Fruit fly (Drosophila melanogaster) whole organism, embryonic: ENCODE results near the gene Gale.

ENCODE experiments used
- BEAF-32 ChIP-seq: fragments of 200-800 bp; sonication (Bioruptor generic); optimal IDR thresholded peaks from 3 replicates; lab custom pipeline; 2017; ENCODE audit warnings: missing biosample characterization, missing genetic modification characterization, mild to moderate bottlenecking, moderate library complexity, missing genetic modification reagents
- C15 ChIP-seq: fragments of 200-800 bp; sonication (Bioruptor generic); IDR thresholded peaks from 3 replicates; pipeline ENCODE4 v1.3.6; 2022; ENCODE audit warnings: missing biosample characterization, missing genetic modification characterization
- CG10209 ChIP-seq: fragments of 200-800 bp; sonication (Bioruptor generic); optimal IDR thresholded peaks from 3 replicates; lab custom pipeline; 2017; ENCODE audit warnings: missing biosample characterization, mild to moderate bottlenecking, missing genetic modification characterization, missing genetic modification reagents
- CG1603 ChIP-seq: fragments of 200-800 bp; sonication (Bioruptor generic); optimal IDR thresholded peaks from 2 replicates; lab custom pipeline; 2019; ENCODE audit warnings: missing biosample characterization, mild to moderate bottlenecking, missing genetic modification characterization, moderate library complexity
- CG16813 ChIP-seq: fragments of 200-800 bp; sonication (Bioruptor generic); IDR thresholded peaks from 3 replicates; pipeline ENCODE4 v1.3.6; 2022; ENCODE audit warnings: missing biosample characterization, missing genetic modification characterization; ENCODE audit not compliant: partially characterized antibody
- CG16815 ChIP-seq: fragments of 200-800 bp; sonication (Bioruptor generic); optimal IDR thresholded peaks from 3 replicates; lab custom pipeline; 2017; ENCODE audit warnings: missing biosample characterization, mild to moderate bottlenecking, missing genetic modification characterization
- CG17328 ChIP-seq: fragments of 200-800 bp; sonication (Bioruptor generic); IDR thresholded peaks from 2 replicates; pipeline ENCODE4 v1.3.6; 2022; ENCODE audit warnings: missing biosample characterization, missing genetic modification characterization
- CG17359 ChIP-seq: fragments of 200-800 bp; sonication (Bioruptor generic); optimal IDR thresholded peaks from 3 replicates; lab custom pipeline; 2018; ENCODE audit warnings: missing biosample characterization, mild to moderate bottlenecking, missing genetic modification characterization, moderate library complexity
- CG17829 ChIP-seq: fragments of 200-800 bp; optimal IDR thresholded peaks from 2 replicates; lab custom pipeline; 2019; ENCODE audit warnings: missing biosample characterization, mild to moderate bottlenecking, missing genetic modification characterization, moderate library complexity
- CG18262 ChIP-seq: fragments of 200-800 bp; optimal IDR thresholded peaks from 3 replicates; lab custom pipeline; 2019; ENCODE audit warnings: missing biosample characterization, mild to moderate bottlenecking, missing genetic modification characterization, moderate library complexity
- CG2712 ChIP-seq: fragments of 200-800 bp; optimal IDR thresholded peaks from 3 replicates; lab custom pipeline; 2019; ENCODE audit warnings: missing biosample characterization, mild to moderate bottlenecking, missing genetic modification characterization, moderate library complexity
- CG31224 ChIP-seq: fragments of 200-800 bp; sonication (Bioruptor generic); IDR thresholded peaks from 2 replicates; pipeline ENCODE4 v1.3.6; 2022; ENCODE audit warnings: missing biosample characterization, missing genetic modification characterization
- CG32772 ChIP-seq: fragments of 200-800 bp; sonication (Bioruptor generic); IDR thresholded peaks from 2 replicates; pipeline ENCODE4 v1.3.6; 2022; ENCODE audit warnings: missing biosample characterization, missing genetic modification characterization
- CG33213 ChIP-seq: fragments of 200-800 bp; sonication (Bioruptor generic); optimal IDR thresholded peaks from 3 replicates; lab custom pipeline; 2016; ENCODE audit warnings: missing biosample characterization, missing genetic modification characterization
- CG4360 ChIP-seq: fragments of 200-800 bp; sonication (Bioruptor generic); IDR thresholded peaks from 2 replicates; pipeline ENCODE4 v1.3.6; 2022; ENCODE audit warnings: missing biosample characterization, missing genetic modification characterization
- CG8359 ChIP-seq: fragments of 200-800 bp; sonication (Bioruptor generic); optimal IDR thresholded peaks from 2 replicates; lab custom pipeline; 2017; ENCODE audit warnings: missing biosample characterization, mild to moderate bottlenecking, missing genetic modification characterization, borderline replicate concordance
- CG9215 ChIP-seq: fragments of 200-800 bp; sonication (Bioruptor generic); IDR thresholded peaks from 2 replicates; pipeline ENCODE4 v1.3.6; 2022; ENCODE audit warnings: missing biosample characterization, missing genetic modification characterization
- CG9609 ChIP-seq: fragments of 200-800 bp; sonication (Bioruptor generic); optimal IDR thresholded peaks from 3 replicates; lab custom pipeline; 2016; ENCODE audit warnings: missing biosample characterization, missing genetic modification characterization
- CG9797 ChIP-seq: fragments of 200-800 bp; sonication (Bioruptor generic); optimal IDR thresholded peaks from 3 replicates; lab custom pipeline; 2018; ENCODE audit warnings: missing biosample characterization, mild to moderate bottlenecking, missing genetic modification characterization
- CG9876 ChIP-seq: fragments of 200-800 bp; sonication (Bioruptor generic); optimal IDR thresholded peaks from 2 replicates; lab custom pipeline; 2016; ENCODE audit warnings: missing biosample characterization, missing genetic modification characterization
- CHES-1-like ChIP-seq: fragments of 200-800 bp; sonication (Bioruptor generic); optimal IDR thresholded peaks from 2 replicates; lab custom pipeline; 2016; ENCODE audit warnings: missing biosample characterization, missing genetic modification characterization
- CTCF ChIP-seq: fragments of 200-800 bp; sonication (Bioruptor generic); optimal IDR thresholded peaks from 2 replicates; lab custom pipeline; 2017; ENCODE audit warnings: missing biosample characterization, mild to moderate bottlenecking, missing genetic modification characterization, moderate library complexity
- Dip3 ChIP-seq: fragments of 200-800 bp; sonication (Bioruptor generic); optimal IDR thresholded peaks from 3 replicates; lab custom pipeline; 2016; ENCODE audit warnings: missing biosample characterization, missing genetic modification characterization
- Doc3 ChIP-seq: fragments of 200-800 bp; sonication (Bioruptor generic); IDR thresholded peaks from 3 replicates; pipeline ENCODE4 v1.3.6; 2022; ENCODE audit warnings: missing biosample characterization, missing genetic modification characterization; ENCODE audit not compliant: partially characterized antibody
- Dp ChIP-seq: fragments of 200-800 bp; sonication (Bioruptor generic); optimal IDR thresholded peaks from 2 replicates; lab custom pipeline; 2018; ENCODE audit warnings: missing biosample characterization, mild to moderate bottlenecking, missing genetic modification characterization, moderate library complexity
- Dref ChIP-seq: fragments of 200-800 bp; sonication (Bioruptor generic); IDR thresholded peaks from 2 replicates; pipeline ENCODE4 v1.3.6; 2022; ENCODE audit warnings: missing biosample characterization, missing genetic modification characterization
- Ets97D ChIP-seq: fragments of 200-800 bp; sonication (Bioruptor generic); optimal IDR thresholded peaks from 3 replicates; lab custom pipeline; 2016; ENCODE audit warnings: missing biosample characterization, missing genetic modification characterization
- Fer3 ChIP-seq: fragments of 200-800 bp; sonication (Bioruptor generic); optimal IDR thresholded peaks from 2 replicates; lab custom pipeline; 2018; ENCODE audit warnings: missing biosample characterization, mild to moderate bottlenecking, missing genetic modification characterization, moderate library complexity
- GATAe ChIP-seq: fragments of 200-800 bp; sonication (Bioruptor generic); conservative IDR thresholded peaks from 2 replicates; pipeline ENCODE4 v1.3.6; 2022; ENCODE audit warnings: missing biosample characterization, missing genetic modification characterization
- H15 ChIP-seq: fragments of 200-800 bp; sonication (Bioruptor generic); IDR thresholded peaks from 3 replicates; pipeline ENCODE4 v1.3.6; 2022; ENCODE audit warnings: missing biosample characterization, missing genetic modification characterization
- HmgZ ChIP-seq: fragments of 200-800 bp; sonication (Bioruptor generic); optimal IDR thresholded peaks from 2 replicates; lab custom pipeline; 2018; ENCODE audit warnings: missing biosample characterization, mild to moderate bottlenecking, missing genetic modification characterization
- Hmr ChIP-seq: fragments of 200-800 bp; sonication (Bioruptor generic); optimal IDR thresholded peaks from 3 replicates; lab custom pipeline; 2017; ENCODE audit warnings: mild to moderate bottlenecking, missing biosample characterization, missing genetic modification reagents, missing genetic modification characterization
- MESR4 ChIP-seq: fragments of 200-800 bp; sonication (Bioruptor generic); optimal IDR thresholded peaks from 2 replicates; lab custom pipeline; 2018; ENCODE audit warnings: missing biosample characterization, mild to moderate bottlenecking, missing genetic modification characterization, moderate library complexity
- Myb ChIP-seq: fragments of 200-800 bp; sonication (Bioruptor generic); optimal IDR thresholded peaks from 2 replicates; lab custom pipeline; 2016; ENCODE audit warnings: missing biosample characterization, missing genetic modification characterization
- Side ChIP-seq: fragments of 200-800 bp; sonication (Bioruptor generic); optimal IDR thresholded peaks from 2 replicates; lab custom pipeline; 2016; ENCODE audit warnings: missing biosample characterization, missing genetic modification characterization
- Sin3A ChIP-seq: fragments of >200 bp; optimal IDR thresholded peaks from 2 replicates; lab custom pipeline; 2018
- Sry-δ ChIP-seq: fragments of 200-800 bp; sonication (Bioruptor generic); optimal IDR thresholded peaks from 2 replicates; lab custom pipeline; 2016; ENCODE audit warnings: missing biosample characterization, missing genetic modification characterization
- YL-1 ChIP-seq: fragments of 200-800 bp; sonication (Bioruptor generic); optimal IDR thresholded peaks from 3 replicates; lab custom pipeline; 2017; ENCODE audit warnings: missing biosample characterization, mild to moderate bottlenecking, missing genetic modification characterization
- ash1 ChIP-seq: fragments of 200-800 bp; sonication (Bioruptor generic); optimal IDR thresholded peaks from 2 replicates; lab custom pipeline; 2018; ENCODE audit warnings: missing biosample characterization, mild to moderate bottlenecking, missing genetic modification characterization
- bbx ChIP-seq: fragments of 200-800 bp; sonication (Bioruptor generic); IDR thresholded peaks from 2 replicates; pipeline ENCODE4 v1.3.6; 2022; ENCODE audit warnings: missing biosample characterization, missing genetic modification characterization; ENCODE audit not compliant: partially characterized antibody
- crp ChIP-seq, 2 experiments: fragments of 200-800 bp; sonication (Bioruptor generic); optimal IDR thresholded peaks; 2 replicates in 1 of 2; 3 replicates in 1 of 2; lab custom pipeline; 2017; ENCODE audit warnings: missing biosample characterization in 2 of 2, missing genetic modification characterization in 2 of 2, mild to moderate bottlenecking in 1 of 2, moderate library complexity in 1 of 2
- exex ChIP-seq: fragments of 200-800 bp; sonication (Bioruptor generic); optimal IDR thresholded peaks from 4 replicates; lab custom pipeline; 2018; ENCODE audit warnings: missing biosample characterization, mild to moderate bottlenecking, missing genetic modification characterization, moderate library complexity
- fd96Cb ChIP-seq: fragments of 200-800 bp; sonication (Bioruptor generic); optimal IDR thresholded peaks from 2 replicates; lab custom pipeline; 2018; ENCODE audit warnings: missing biosample characterization, mild to moderate bottlenecking, missing genetic modification characterization, moderate library complexity
- gfzf ChIP-seq: fragments of 200-800 bp; sonication (Bioruptor generic); optimal IDR thresholded peaks from 2 replicates; lab custom pipeline; 2016; ENCODE audit warnings: missing biosample characterization, mild to moderate bottlenecking, missing genetic modification characterization, moderate library complexity
- otp ChIP-seq: fragments of 200-800 bp; sonication (Bioruptor generic); IDR thresholded peaks from 3 replicates; pipeline ENCODE4, ENCODE4 v1.3.6; 2022; ENCODE audit warnings: missing biosample characterization, missing genetic modification characterization
- row ChIP-seq: fragments of 200-800 bp; sonication (Bioruptor generic); IDR thresholded peaks from 3 replicates; pipeline ENCODE4 v1.3.6; 2022; ENCODE audit warnings: missing biosample characterization, missing genetic modification characterization
- sna ChIP-seq: fragments of 200-800 bp; sonication (Bioruptor generic); IDR thresholded peaks from 2 replicates; pipeline ENCODE4 v1.3.6; 2022; ENCODE audit warnings: missing biosample characterization, missing genetic modification characterization; ENCODE audit not compliant: partially characterized antibody
- stwl ChIP-seq: fragments of 200-800 bp; sonication (Bioruptor generic); optimal IDR thresholded peaks from 3 replicates; lab custom pipeline; 2018; ENCODE audit warnings: missing biosample characterization, mild to moderate bottlenecking, missing genetic modification characterization, moderate library complexity
- tap ChIP-seq: fragments of 200-800 bp; optimal IDR thresholded peaks from 3 replicates; lab custom pipeline; 2019; ENCODE audit warnings: missing biosample characterization, mild to moderate bottlenecking, missing genetic modification characterization, moderate library complexity
- tna ChIP-seq: fragments of 200-800 bp; sonication (Bioruptor generic); IDR thresholded peaks from 2 replicates; pipeline ENCODE4 v1.3.6; 2022; ENCODE audit warnings: missing biosample characterization, missing genetic modification characterization; ENCODE audit not compliant: partially characterized antibody
- vvl ChIP-seq: fragments of 200-800 bp; sonication (Bioruptor generic); IDR thresholded peaks from 2 replicates; pipeline ENCODE4 v1.3.6; 2022; ENCODE audit warnings: missing biosample characterization, missing genetic modification characterization

Gene Gale

DNA sequence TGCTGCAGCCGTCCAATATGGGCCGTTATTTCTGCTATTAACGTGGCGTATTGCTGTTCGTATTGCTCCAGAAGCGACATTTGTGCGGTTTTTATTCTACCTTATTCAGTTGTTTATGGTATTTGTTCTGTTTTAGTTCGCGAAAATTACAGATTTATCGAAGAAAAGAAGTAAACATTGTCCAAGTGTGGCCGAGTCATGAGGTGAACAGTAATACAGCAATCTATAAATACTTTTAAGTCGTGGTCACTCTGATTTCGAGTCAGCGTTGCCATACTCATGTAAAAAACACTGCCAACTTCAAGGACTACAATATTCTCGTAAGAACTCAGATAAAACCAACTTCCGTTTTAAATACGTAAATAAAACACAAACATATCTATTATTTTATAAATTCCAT lies 44.3 kb downstream of the Gale start, which contains the start of gene Vti1a (continued):
- TF ChIP-seq ash1 (GFP tag; lab: Kevin White, UChicago): no peak
- no peak for TF ChIP-seq fd96Cb
- no peak for TF ChIP-seq tna (GFP tag; lab: Robert Waterston, UW)
- no peak for TF ChIP-seq CG9215 (GFP tag; lab: Robert Waterston, UW)
- peak; percentile 65; the same call in 1 of the 2 replicates for TF ChIP-seq bbx
- no peak for TF ChIP-seq Fer3 (tag; lab: Kevin White, UChicago)
- TF ChIP-seq tap (tag; lab: Kevin White, UChicago): peak; percentile 1
- TF ChIP-seq stwl (tag; lab: Kevin White, UChicago): peak; percentile 98
- TF ChIP-seq YL-1 (GFP tag; lab: Kevin White, UChicago): peak; percentile 71
- peak; percentile 71 for TF ChIP-seq MESR4 (GFP tag; lab: Kevin White, UChicago)
- TF ChIP-seq CG10209: no peak
- peak; percentile 7 for TF ChIP-seq CHES-1-like (GFP tag; lab: Kevin White, UChicago)
- TF ChIP-seq CG16815: no peak
- peak; percentile 6 for TF ChIP-seq Sry-δ (GFP tag; lab: Kevin White, UChicago)
- peak; percentile 27 for TF ChIP-seq Hmr (GFP tag; lab: Kevin White, UChicago)
- no peak for TF ChIP-seq CG8359 (GFP tag; lab: Kevin White, UChicago)
- peak; percentile 59 for TF ChIP-seq Ets97D
- no peak for TF ChIP-seq vvl (GFP tag; lab: Robert Waterston, UW)
- peak in 1 of 2 experiments; percentile 62 for TF ChIP-seq crp (GFP tag; optimal IDR thresholded peaks at IDR 0.05; lab: Kevin White, UChicago)
- no peak for TF ChIP-seq GATAe (GFP tag; lab: Robert Waterston, UW)
- peak; percentile 36; the same call in 1 of the 3 replicates for TF ChIP-seq row (GFP tag; lab: Robert Waterston, UW)
- TF ChIP-seq CG1603 (tag; lab: Kevin White, UChicago): peak; percentile 64
- no peak for TF ChIP-seq C15 (GFP tag; lab: Robert Waterston, UW)
- peak; percentile 83 for TF ChIP-seq Myb (GFP tag; lab: Kevin White, UChicago)
- 0 out of 2 replicates have a peak, but pooled peaks have one; percentile 23 for TF ChIP-seq CG4360 (GFP tag; lab: Robert Waterston, UW)
- peak; percentile 34 for TF ChIP-seq CG17829 (tag; lab: Kevin White, UChicago)
- no peak for TF ChIP-seq CG17328
- no peak for TF ChIP-seq CG31224 (GFP tag; lab: Robert Waterston, UW)
- TF ChIP-seq gfzf (GFP tag; lab: Kevin White, UChicago): peak; percentile 90
- TF ChIP-seq exex (tag; lab: Kevin White, UChicago): no peak
- no peak for TF ChIP-seq Dip3 (GFP tag; lab: Kevin White, UChicago)
- no peak for TF ChIP-seq CG9876 (GFP tag; lab: Kevin White, UChicago)
- TF ChIP-seq CG2712: peak; percentile 39
- 0 out of 3 replicates have a peak, but pooled peaks have one; percentile 31 for TF ChIP-seq CG16813
- TF ChIP-seq CTCF (GFP tag; lab: Kevin White, UChicago): peak; percentile 42
- peak; percentile 33 for TF ChIP-seq HmgZ (tag; lab: Kevin White, UChicago)
- TF ChIP-seq Sin3A (lab: Kevin White, UChicago): peak; percentile 3
- peak; percentile 40; the same call in 1 of the 2 replicates for TF ChIP-seq sna (GFP tag; lab: Robert Waterston, UW)
- peak; percentile 34 for TF ChIP-seq BEAF-32
- TF ChIP-seq CG9797: peak; percentile 79
- TF ChIP-seq CG9609 (GFP tag; lab: Kevin White, UChicago): no peak
- TF ChIP-seq Dref (GFP tag; lab: Robert Waterston, UW): peak; percentile 44; the same call in 1 of the 2 replicates
- peak; percentile 57 for TF ChIP-seq Dp (GFP tag; lab: Kevin White, UChicago)
- TF ChIP-seq otp (GFP tag; lab: Robert Waterston, UW): no peak
- no peak for TF ChIP-seq H15 (GFP tag; lab: Robert Waterston, UW)
- peak; percentile 7 for TF ChIP-seq CG17359 (tag; lab: Kevin White, UChicago)
- peak; percentile 2 for TF ChIP-seq CG18262
- peak; percentile 40; the same call in 1 of the 3 replicates for TF ChIP-seq Doc3 (GFP tag; lab: Robert Waterston, UW)
- TF ChIP-seq CG32772 (GFP tag; lab: Robert Waterston, UW): no peak
- no peak for TF ChIP-seq Side (GFP tag; lab: Kevin White, UChicago)
- TF ChIP-seq CG33213 (GFP tag; lab: Kevin White, UChicago): peak; percentile 46
